Worm (Caenorhabditis elegans) whole organism, L4 larva: ENCODE measurements around the gene col-13.

ENCODE experiments used
- F10B5.3 ChIP-seq: sonication (generic microtip); optimal IDR thresholded peaks from 2 replicates; lab custom pipeline; 2016; ENCODE audit warnings: mild to moderate bottlenecking, missing genetic modification characterization, missing compliant biosample characterization
- F49E8.2 ChIP-seq: sonication (generic microtip); optimal IDR thresholded peaks from 2 replicates; lab custom pipeline; 2016; ENCODE audit warnings: missing compliant biosample characterization, mild to moderate bottlenecking, missing genetic modification characterization, borderline replicate concordance
- T20F7.1 ChIP-seq: fragments of 200-800 bp; sonication (Bioruptor generic); optimal IDR thresholded peaks from 2 replicates; lab custom pipeline; 2018; ENCODE audit warnings: mild to moderate bottlenecking, missing genetic modification characterization, missing compliant biosample characterization
- Y5F2A.4 ChIP-seq: fragments of 200-800 bp; sonication (Bioruptor generic); optimal IDR thresholded peaks from 2 replicates; lab custom pipeline; 2018; ENCODE audit warnings: mild to moderate bottlenecking, missing genetic modification characterization, missing compliant biosample characterization
- arid-1 ChIP-seq: fragments of 200-800 bp; sonication (Bioruptor generic); conservative IDR thresholded peaks from 2 replicates; pipeline ENCODE4 v1.3.6; 2022; ENCODE audit warnings: missing genetic modification reagents, missing genetic modification characterization, missing compliant biosample characterization
- ceh-20 ChIP-seq: fragments of 200-800 bp; sonication (Bioruptor generic); IDR thresholded peaks from 2 replicates; pipeline ENCODE4 v1.3.6; 2022; ENCODE audit warnings: missing genetic modification reagents, missing genetic modification characterization, missing compliant biosample characterization
- ceh-32 ChIP-seq: sonication (generic microtip); optimal IDR thresholded peaks from 2 replicates; lab custom pipeline; 2016; ENCODE audit warnings: mild to moderate bottlenecking, missing genetic modification characterization, missing compliant biosample characterization; ENCODE audit not compliant: poor library complexity
- ceh-82 ChIP-seq: sonication (generic microtip); optimal IDR thresholded peaks from 2 replicates; lab custom pipeline; 2017; ENCODE audit warnings: missing biosample characterization, missing genetic modification characterization
- daf-16 ChIP-seq, 3 experiments: sonication (generic microtip); optimal IDR thresholded peaks; 2 replicates each; lab custom pipeline; 2016 to 2017; ENCODE audit warnings: missing genetic modification characterization in 3 of 3, missing genetic modification reagents in 3 of 3, mild to moderate bottlenecking in 2 of 3, missing compliant biosample characterization in 2 of 3, missing biosample characterization in 1 of 3, moderate library complexity in 1 of 3
- daf-19 ChIP-seq: fragments of 200-800 bp; sonication (Bioruptor generic); conservative IDR thresholded peaks from 2 replicates; pipeline ENCODE4 v1.3.6; 2022; ENCODE audit warnings: missing genetic modification characterization, missing compliant biosample characterization
- dmd-6 ChIP-seq: fragments of 200-800 bp; sonication (Bioruptor generic); IDR thresholded peaks from 2 replicates; pipeline ENCODE4 v1.3.6; 2022; ENCODE audit warnings: missing genetic modification reagents, missing genetic modification characterization, missing compliant biosample characterization
- dpl-1 ChIP-seq: fragments of 150-350 bp; optimal IDR thresholded peaks from 2 replicates; lab custom pipeline; 2014; ENCODE audit warnings: missing biosample characterization, missing genetic modification reagents, missing genetic modification characterization
- duxl-1 ChIP-seq: sonication (generic microtip); optimal IDR thresholded peaks from 2 replicates; lab custom pipeline; 2016; ENCODE audit warnings: mild to moderate bottlenecking, missing genetic modification characterization, moderate library complexity, missing compliant biosample characterization; ENCODE audit not compliant: poor library complexity
- egl-43 ChIP-seq: fragments of 200-800 bp; sonication (Bioruptor generic); IDR thresholded peaks from 2 replicates; pipeline ENCODE4 v1.3.6; 2022; ENCODE audit warnings: missing genetic modification reagents, missing genetic modification characterization, missing compliant biosample characterization
- gei-8 ChIP-seq: fragments of 200-800 bp; sonication (Bioruptor generic); optimal IDR thresholded peaks from 2 replicates; lab custom pipeline; 2018; ENCODE audit warnings: mild to moderate bottlenecking, missing genetic modification characterization, missing compliant biosample characterization
- hif-1 ChIP-seq, 2 experiments: sonication (generic microtip); optimal IDR thresholded peaks; 2 replicates each; lab custom pipeline; 2016 to 2017; ENCODE audit warnings: missing compliant biosample characterization in 2 of 2, missing genetic modification characterization in 2 of 2, missing genetic modification reagents in 2 of 2, missing genotype in 2 of 2, mild to moderate bottlenecking in 1 of 2
- hlh-11 ChIP-seq: fragments of 200-800 bp; sonication (Bioruptor generic); optimal IDR thresholded peaks from 2 replicates; lab custom pipeline; 2018; ENCODE audit warnings: mild to moderate bottlenecking, missing genetic modification characterization, missing compliant biosample characterization
- hlh-30 ChIP-seq: sonication (generic microtip); optimal IDR thresholded peaks from 2 replicates; lab custom pipeline; 2017; ENCODE audit warnings: antibody characterized with exemption, mild to moderate bottlenecking, missing genetic modification characterization, missing compliant biosample characterization; ENCODE audit not compliant: insufficient read depth
- lim-7 ChIP-seq: fragments of 200-800 bp; sonication (Bioruptor generic); IDR thresholded peaks from 2 replicates; pipeline ENCODE4 v1.3.6; 2022; ENCODE audit warnings: missing genetic modification characterization, missing compliant biosample characterization
- lin-1 ChIP-seq: fragments of 200-800 bp; sonication (Bioruptor generic); IDR thresholded peaks from 2 replicates; pipeline ENCODE4 v1.3.6; 2022; ENCODE audit warnings: missing genetic modification reagents, missing genetic modification characterization, missing compliant biosample characterization
- lin-15B ChIP-seq: fragments of 150-350 bp; sonication (generic microtip); optimal IDR thresholded peaks from 3 replicates; lab custom pipeline; 2014; ENCODE audit warnings: missing biosample characterization, missing genetic modification characterization
- lin-38 ChIP-seq: fragments of 200-800 bp; sonication (Bioruptor generic); IDR thresholded peaks from 2 replicates; pipeline ENCODE4 v1.3.6; 2022; ENCODE audit warnings: missing genetic modification reagents, missing genetic modification characterization, missing compliant biosample characterization
- lir-3 ChIP-seq: sonication (generic microtip); optimal IDR thresholded peaks from 2 replicates; lab custom pipeline; 2016; ENCODE audit warnings: mild to moderate bottlenecking, missing genetic modification characterization, missing compliant biosample characterization
- madf-5 ChIP-seq, 2 experiments: fragments of 200-800 bp; sonication (Bioruptor generic); IDR thresholded peaks; 2 replicates each; pipeline ENCODE4 v1.3.6; 2022; ENCODE audit warnings: missing compliant biosample characterization in 2 of 2, missing genetic modification characterization in 2 of 2
- mdl-1 ChIP-seq, 2 experiments: fragments of 150-350 bp in 1 of 2; sonication (generic microtip) in 1 of 2; optimal IDR thresholded peaks; 2 replicates each; lab custom pipeline; 2014 to 2017; ENCODE audit warnings: missing biosample characterization in 2 of 2, missing genetic modification characterization in 2 of 2
- mxl-3 ChIP-seq: fragments of 200-800 bp; sonication (Bioruptor generic); optimal IDR thresholded peaks from 2 replicates; lab custom pipeline; 2018; ENCODE audit warnings: mild to moderate bottlenecking, missing genetic modification characterization, missing compliant biosample characterization
- nhr-10 ChIP-seq: fragments of 150-350 bp; optimal IDR thresholded peaks from 2 replicates; lab custom pipeline; 2014; ENCODE audit warnings: missing biosample characterization, missing genetic modification characterization
- nhr-237 ChIP-seq: sonication (generic microtip); optimal IDR thresholded peaks from 2 replicates; lab custom pipeline; 2017; ENCODE audit warnings: missing biosample characterization, missing genetic modification characterization
- nhr-25 ChIP-seq: sonication (generic microtip); optimal IDR thresholded peaks from 2 replicates; lab custom pipeline; 2017; ENCODE audit warnings: missing genetic modification characterization, mild to moderate bottlenecking, missing compliant biosample characterization, antibody characterized with exemption, moderate library complexity, borderline replicate concordance; ENCODE audit not compliant: insufficient read depth
- saeg-2 ChIP-seq: fragments of 200-800 bp; sonication (Bioruptor generic); IDR thresholded peaks from 2 replicates; pipeline ENCODE4 v1.3.6; 2022; ENCODE audit warnings: missing genetic modification reagents, missing genetic modification characterization, missing compliant biosample characterization
- skn-1 ChIP-seq: fragments of 150-350 bp; optimal IDR thresholded peaks from 2 replicates; lab custom pipeline; 2014; ENCODE audit warnings: missing biosample characterization, missing genetic modification characterization
- snpc-1.2 ChIP-seq: fragments of 200-800 bp; sonication (Bioruptor generic); IDR thresholded peaks from 2 replicates; pipeline ENCODE4 v1.3.6; 2022; ENCODE audit warnings: missing genetic modification reagents, missing genetic modification characterization, missing compliant biosample characterization
- tra-1 ChIP-seq: fragments of 200-800 bp; sonication (Bioruptor generic); IDR thresholded peaks from 2 replicates; pipeline ENCODE4 v1.3.6; 2022; ENCODE audit warnings: missing genetic modification reagents, missing genetic modification characterization, missing compliant biosample characterization
- unc-130 ChIP-seq: sonication (generic microtip); optimal IDR thresholded peaks from 2 replicates; lab custom pipeline; 2016; ENCODE audit warnings: missing genetic modification reagents, missing genetic modification characterization, missing compliant biosample characterization
- ztf-7 ChIP-seq: fragments of 150-350 bp; optimal IDR thresholded peaks from 2 replicates; lab custom pipeline; 2014; ENCODE audit warnings: missing biosample characterization, missing genetic modification characterization

The col-13 gene

ce11 chrV:10428608-10429007, 6.9 kb upstream of the col-13 start, which contains the start of gene tag-314:
Gene tag-314 (minus strand): TSS chrV:10428708.
- TF ChIP-seq nhr-25 (tag; lab: Kevin White, UChicago) (no peak), dmd-6 (GFP tag; lab: Robert Waterston, UW) (no peak), Y5F2A.4 (GFP tag; lab: Kevin White, UChicago) (no peak), gei-8 (GFP tag; lab: Kevin White, UChicago) (no peak), duxl-1 (tag; lab: Kevin White, UChicago) (no peak), hlh-30 (tag; lab: Kevin White, UChicago) (no peak)

- TF ChIP-seq hif-1 (tag; optimal IDR thresholded peaks at IDR 0.05; lab: Kevin White, UChicago) (no peak), hlh-11 (tag; lab: Kevin White, UChicago) (no peak), nhr-25 (tag; lab: Kevin White, UChicago) (no peak), skn-1 (tag; lab: Kevin White, UChicago) (no peak), ceh-82 (tag; lab: Kevin White, UChicago) (no peak), ztf-7 (no peak), mxl-3 (GFP tag; lab: Kevin White, UChicago) (no peak), madf-5 (GFP tag; IDR thresholded peaks at IDR 0.05; lab: Robert Waterston, UW) (no peak), ceh-20 (no peak), arid-1 (GFP tag; lab: Robert Waterston, UW) (no peak), lim-7 (GFP tag; lab: Robert Waterston, UW) (no peak), lin-15B (tag; lab: Kevin White, UChicago) (no peak), daf-16 (GFP tag; optimal IDR thresholded peaks at IDR 0.05; lab: Kevin White, UChicago) (no peak), daf-16 (tag; optimal IDR thresholded peaks at IDR 0.05; lab: Kevin White, UChicago) (no peak), tra-1 (GFP tag; lab: Robert Waterston, UW) (no peak)
- TF ChIP-seq, all 104 proteins: peak for 0
These were observed 4.6 kb upstream of the col-13 start, which contains the start of gene apc-10 for ce11 chrV:10426253-10426652. Gene apc-10 (minus strand): TSS chrV:10426353.

ce11 chrV:10425098-10425497, 3.4 kb upstream of the col-13 start, which contains the start of gene col-12:
Gene col-12 (minus strand): TSS chrV:10425198.
- TF ChIP-seq egl-43 (no peak), ceh-32 (no peak), unc-130 (GFP tag; lab: Kevin White, UChicago) (no peak), dpl-1 (GFP tag; lab: Kevin White, UChicago) (no peak), F49E8.2 (no peak), snpc-1.2 (GFP tag; lab: Robert Waterston, UW) (no peak), nhr-10 (tag; lab: Kevin White, UChicago) (no peak), lin-38 (no peak), nhr-237 (no peak), hif-1 (tag; optimal IDR thresholded peaks at IDR 0.05; lab: Kevin White, UChicago) (no peak), lir-3 (tag; lab: Kevin White, UChicago) (no peak), daf-19 (GFP tag; lab: Robert Waterston, UW) (no peak), lin-1 (no peak), F10B5.3 (tag; lab: Kevin White, UChicago) (no peak), saeg-2 (GFP tag; lab: Robert Waterston, UW) (no peak), mdl-1 (tag; optimal IDR thresholded peaks at IDR 0.05; lab: Kevin White, UChicago) (no peak), T20F7.1 (no peak), madf-5 (GFP tag; IDR thresholded peaks at IDR 0.05; lab: Robert Waterston, UW) (no peak), dmd-6 (GFP tag; lab: Robert Waterston, UW) (no peak)
